Worm (Caenorhabditis elegans) whole organism, early embryonic: ENCODE data around the gene tag-120.

Source experiments
- ceh-36 ChIP-seq: sonication (generic microtip); optimal IDR thresholded peaks from 2 replicates; lab custom pipeline; 2016; ENCODE audit warnings: missing genetic modification characterization, inconsistent platforms, missing compliant biosample characterization
- tbx-11 ChIP-seq: fragments of 200-800 bp; sonication (Bioruptor generic); IDR thresholded peaks from 2 replicates; pipeline ENCODE4 v1.3.6; 2022; ENCODE audit warnings: missing genetic modification characterization, missing compliant biosample characterization

DNA sequence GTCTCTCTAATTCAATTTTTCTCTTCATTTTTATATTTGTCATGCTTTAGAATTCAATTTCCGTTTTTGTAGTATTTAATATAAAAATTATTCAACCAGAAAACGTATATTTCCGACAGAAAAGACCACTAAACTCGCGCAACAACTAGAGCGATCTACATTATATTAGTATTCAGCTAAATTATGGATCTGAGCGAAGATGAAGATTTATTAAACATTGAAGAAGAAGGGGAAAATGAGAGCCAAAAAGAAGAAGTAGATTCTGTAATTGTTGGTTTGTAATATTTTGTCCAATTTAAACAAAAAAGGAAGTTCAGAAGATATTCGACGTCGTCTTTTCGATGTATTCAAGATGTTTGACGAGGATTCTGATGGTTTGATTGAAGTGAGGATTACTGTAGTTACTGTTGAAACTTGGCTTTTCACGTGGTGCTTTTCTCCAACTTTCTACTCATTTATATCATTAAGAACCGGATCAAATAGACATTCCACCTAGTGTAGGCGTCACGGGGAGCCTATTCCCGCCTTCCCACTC is 24.4 kb upstream of the tag-120 start, which contains the start of gene cal-7:
- TF ChIP-seq tbx-11 (GFP tag; lab: Robert Waterston, UW) (no peak), ceh-36 (tag; lab: Kevin White, UChicago) (no peak)
